Fruit fly (Drosophila melanogaster): ENCODE results near the gene Vps16B.

The Vps16B gene

dm6 chr3R:29765267-29766095 lies 50.8 kb downstream of the Vps16B start, which contains the start of gene kay (continued):
- TF ChIP-seq Lpt (GFP tag; optimal IDR thresholded peaks at IDR 0.05), result no peak
- TF ChIP-seq CG34406 (GFP tag; optimal IDR thresholded peaks at IDR 0.05), result no peak
- no peak for TF ChIP-seq lz (GFP tag; optimal IDR thresholded peaks at IDR 0.05)
- peak; percentile 54 for TF ChIP-seq Eip78C (GFP tag)
- no peak for TF ChIP-seq acj6 (GFP tag; optimal IDR thresholded peaks at IDR 0.05)
- peak in 1 of 2 experiments; percentile 31 for TF ChIP-seq ss (GFP tag; optimal IDR thresholded peaks at IDR 0.05)
- TF ChIP-seq CG15336 (GFP tag; IDR thresholded peaks at IDR 0.05), result no peak
- no peak for TF ChIP-seq CG32006 (GFP tag; optimal IDR thresholded peaks at IDR 0.05)
- peak; percentile 47 for TF ChIP-seq Eip93F (GFP tag; optimal IDR thresholded peaks at IDR 0.05)
- no peak for TF ChIP-seq CG11762 (GFP tag; optimal IDR thresholded peaks at IDR 0.05; ENCODE audit: insufficient read depth)
- TF ChIP-seq Sox15 (GFP tag; optimal IDR thresholded peaks at IDR 0.05), result no peak
- no peak for TF ChIP-seq CG7368 (GFP tag; optimal IDR thresholded peaks at IDR 0.05)
- TF ChIP-seq Met (GFP tag; optimal IDR thresholded peaks at IDR 0.05), result peak; percentile 26
- TF ChIP-seq CG10669 (GFP tag; optimal IDR thresholded peaks at IDR 0.05), result peak; percentile 11
